Fruit fly (Drosophila melanogaster): ENCODE results near the gene CG10301.

DNA sequence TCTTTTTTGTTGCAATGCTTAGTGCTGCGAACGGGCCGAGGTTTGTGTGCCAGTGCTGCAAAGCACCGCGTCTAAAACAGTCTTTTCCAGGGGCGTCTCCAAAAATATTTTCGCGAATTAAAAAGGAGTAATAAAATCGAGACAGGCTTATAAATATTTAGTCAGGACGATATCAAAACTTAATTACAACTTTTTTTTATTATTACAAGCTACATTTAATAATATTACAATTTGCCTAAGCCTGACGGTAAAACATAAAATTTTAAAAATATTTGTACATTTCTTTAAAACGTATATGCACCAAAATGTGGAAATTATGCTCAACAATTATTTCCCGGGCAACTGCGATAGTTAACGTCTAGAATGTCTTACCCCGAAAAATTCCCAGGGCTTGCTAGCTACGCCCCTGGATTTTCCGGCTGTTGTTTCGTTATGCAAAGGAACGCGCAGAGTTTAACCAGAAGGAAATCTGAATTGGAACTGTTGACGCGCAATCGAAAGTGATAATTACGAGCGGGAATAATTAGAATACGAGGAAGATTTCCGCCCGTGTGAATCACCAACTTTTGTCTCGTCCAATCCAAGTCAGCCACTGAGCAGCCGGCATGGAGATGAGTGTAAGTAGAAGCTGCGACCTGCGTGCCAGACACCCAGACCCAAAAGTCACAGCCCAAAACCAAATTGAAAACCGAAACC is 48.1 kb downstream of the CG10301 start, which contains the start of the genes PTPMT1 and Hrd3:
- TF ChIP-seq Myc (optimal IDR thresholded peaks at IDR 0.05) (no peak), pan (optimal IDR thresholded peaks at IDR 0.05) (no peak), h (GFP tag; optimal IDR thresholded peaks at IDR 0.05) (peak; percentile 99), psq (GFP tag; optimal IDR thresholded peaks at IDR 0.05) (peak; percentile 97), fru (GFP tag; optimal IDR thresholded peaks at IDR 0.05) (peak; percentile 99), Dif (GFP tag; optimal IDR thresholded peaks at IDR 0.05; ENCODE audit: partially characterized antibody) (peak; percentile 1), tai (GFP tag; optimal IDR thresholded peaks at IDR 0.05) (no peak), br (GFP tag; optimal IDR thresholded peaks at IDR 0.05) (peak; percentile 98), jim (GFP tag; optimal IDR thresholded peaks at IDR 0.05) (peak; percentile 68), Jra (GFP tag; optimal IDR thresholded peaks at IDR 0.05) (peak; percentile 97), foxo (GFP tag; optimal IDR thresholded peaks at IDR 0.05) (peak; percentile 92 to 99), HLH106 (tag; optimal IDR thresholded peaks at IDR 0.05) (peak; percentile 99), OdsH (GFP tag; optimal IDR thresholded peaks at IDR 0.05) (peak; percentile 98)
